Fruit fly (Drosophila melanogaster) whole organism, wandering third instar larva: Measurements from ENCODE around the gene CG42327.

Experiments
- Abd-B ChIP-seq: fragments of >200 bp; optimal IDR thresholded peaks from 2 replicates; lab custom pipeline; 2017; ENCODE audit warnings: missing biosample characterization, missing genetic modification characterization
- CG32264 ChIP-seq: fragments of 200-800 bp; sonication (Bioruptor generic); optimal IDR thresholded peaks from 2 replicates; lab custom pipeline; 2016; ENCODE audit warnings: missing biosample characterization, missing genetic modification characterization
- CG9705 ChIP-seq: fragments of 200-800 bp; sonication (Bioruptor generic); optimal IDR thresholded peaks from 2 replicates; lab custom pipeline; 2018; ENCODE audit warnings: missing biosample characterization, mild to moderate bottlenecking, missing genetic modification characterization
- CrebA ChIP-seq: fragments of 200-800 bp; sonication (Bioruptor generic); optimal IDR thresholded peaks from 2 replicates; lab custom pipeline; 2016; ENCODE audit warnings: missing biosample characterization, mild to moderate bottlenecking, missing genetic modification characterization, borderline replicate concordance
- Dfd ChIP-seq: fragments of >200 bp; optimal IDR thresholded peaks from 2 replicates; lab custom pipeline; 2017; ENCODE audit warnings: missing biosample characterization, missing genetic modification characterization
- Dif ChIP-seq: fragments of 200-275, 200-300 bp; sonication (Bioruptor generic); optimal IDR thresholded peaks from 2 replicates; lab custom pipeline; 2018; ENCODE audit warnings: missing biosample characterization, missing genetic modification characterization; ENCODE audit not compliant: partially characterized antibody
- GATAd ChIP-seq: sonication (Bioruptor generic); optimal IDR thresholded peaks from 2 replicates; lab custom pipeline; 2016; ENCODE audit warnings: missing biosample characterization, missing genetic modification characterization
- HLH106 ChIP-seq: fragments of 200-800 bp; optimal IDR thresholded peaks from 3 replicates; lab custom pipeline; 2019; ENCODE audit warnings: missing biosample characterization, mild to moderate bottlenecking, missing genetic modification characterization, moderate library complexity
- Hnf4 ChIP-seq: fragments of 200-800 bp; sonication (Bioruptor generic); optimal IDR thresholded peaks from 2 replicates; lab custom pipeline; 2016; ENCODE audit warnings: missing biosample characterization, mild to moderate bottlenecking, missing genetic modification characterization
- Hr78 ChIP-seq: fragments of >200 bp; optimal IDR thresholded peaks from 2 replicates; lab custom pipeline; 2017; ENCODE audit warnings: missing biosample characterization, missing genetic modification characterization
- Hr83 ChIP-seq: fragments of 200-300 bp; sonication (Bioruptor generic); optimal IDR thresholded peaks from 2 replicates; lab custom pipeline; 2016; ENCODE audit warnings: missing biosample characterization, mild to moderate bottlenecking, missing genetic modification characterization, moderate library complexity; ENCODE audit not compliant: poor library complexity, severe bottlenecking
- Jra ChIP-seq: sonication (Bioruptor generic); optimal IDR thresholded peaks from 2 replicates; lab custom pipeline; 2016; ENCODE audit warnings: missing biosample characterization, missing genetic modification characterization
- Mio ChIP-seq: sonication (Bioruptor generic); optimal IDR thresholded peaks from 2 replicates; lab custom pipeline; 2016; ENCODE audit warnings: missing biosample characterization, missing genetic modification characterization
- Myc ChIP-seq: fragments of >200 bp; optimal IDR thresholded peaks from 2 replicates; lab custom pipeline; 2017
- N ChIP-seq: fragments of >200 bp; optimal IDR thresholded peaks from 2 replicates; lab custom pipeline; 2018; ENCODE audit warnings: missing biosample characterization, missing external identifiers, missing genetic modification characterization
- OdsH ChIP-seq: fragments of 200-800 bp; sonication (Bioruptor generic); optimal IDR thresholded peaks from 2 replicates; lab custom pipeline; 2016; ENCODE audit warnings: missing biosample characterization, mild to moderate bottlenecking, missing genetic modification characterization
- Rel ChIP-seq, 2 experiments: fragments of 200-800 bp; sonication (Bioruptor generic) in 1 of 2; optimal IDR thresholded peaks; 2 replicates in 1 of 2; 3 replicates in 1 of 2; lab custom pipeline; 2016 to 2019; ENCODE audit warnings: mild to moderate bottlenecking in 2 of 2, missing biosample characterization in 2 of 2, missing genetic modification characterization in 2 of 2, moderate library complexity in 1 of 2
- Sp1 ChIP-seq: fragments of 200-800 bp; sonication (Bioruptor generic); optimal IDR thresholded peaks from 3 replicates; lab custom pipeline; 2019; ENCODE audit warnings: missing biosample characterization, mild to moderate bottlenecking, missing genetic modification characterization, moderate library complexity
- Vsx2 ChIP-seq: fragments of 200-300, 225-300 bp; sonication (Bioruptor generic); optimal IDR thresholded peaks from 2 replicates; lab custom pipeline; 2018; ENCODE audit warnings: missing biosample characterization, missing genetic modification characterization; ENCODE audit not compliant: partially characterized antibody
- br ChIP-seq: fragments of 200-800 bp; sonication (Bioruptor generic); optimal IDR thresholded peaks from 2 replicates; lab custom pipeline; 2016; ENCODE audit warnings: missing biosample characterization, missing genetic modification characterization
- brk ChIP-seq: fragments of 200-800 bp; sonication (Bioruptor generic); optimal IDR thresholded peaks from 2 replicates; lab custom pipeline; 2016; ENCODE audit warnings: missing biosample characterization, mild to moderate bottlenecking, missing genetic modification characterization
- dl ChIP-seq, 2 experiments: fragments of 175-275, 200-275 bp in 1 of 2; fragments of 200-275 bp in 1 of 2; sonication (Bioruptor generic); optimal IDR thresholded peaks; lab custom pipeline; 2018; ENCODE audit warnings: mild to moderate bottlenecking in 2 of 2, missing biosample characterization in 2 of 2, missing genetic modification characterization in 2 of 2, moderate library complexity in 2 of 2; ENCODE audit not compliant: partially characterized antibody in 2 of 2, insufficient read depth in 1 of 2
- dmrt93B ChIP-seq: fragments of 200-800 bp; sonication (Bioruptor generic); optimal IDR thresholded peaks from 2 replicates; lab custom pipeline; 2018; ENCODE audit warnings: missing biosample characterization, mild to moderate bottlenecking, missing genetic modification characterization
- dsf ChIP-seq: sonication (Bioruptor generic); optimal IDR thresholded peaks from 2 replicates; lab custom pipeline; 2016; ENCODE audit warnings: missing biosample characterization, missing genetic modification characterization, borderline replicate concordance
- ey ChIP-seq: fragments of 200-800 bp; sonication (Bioruptor generic); optimal IDR thresholded peaks from 2 replicates; lab custom pipeline; 2016; ENCODE audit warnings: missing biosample characterization, missing genetic modification characterization
- foxo ChIP-seq, 2 experiments: fragments of 200-800 bp; sonication (Bioruptor generic); optimal IDR thresholded peaks; 2 replicates in 1 of 2; 3 replicates in 1 of 2; lab custom pipeline; 2016 to 2017; ENCODE audit warnings: missing biosample characterization in 2 of 2, missing genetic modification characterization in 2 of 2
- fru ChIP-seq: fragments of 200-800 bp; sonication (Bioruptor generic); optimal IDR thresholded peaks from 3 replicates; lab custom pipeline; 2016; ENCODE audit warnings: missing biosample characterization, mild to moderate bottlenecking, missing genetic modification characterization
- h ChIP-seq: fragments of 200-800 bp; sonication (Bioruptor generic); optimal IDR thresholded peaks from 3 replicates; lab custom pipeline; 2016; ENCODE audit warnings: missing biosample characterization, mild to moderate bottlenecking, missing genetic modification characterization
- jim ChIP-seq: fragments of 175-275, 200-325 bp; sonication (Bioruptor generic); optimal IDR thresholded peaks from 2 replicates; lab custom pipeline; 2016; ENCODE audit warnings: missing biosample characterization, mild to moderate bottlenecking, missing genetic modification characterization
- lola ChIP-seq: fragments of >200 bp; optimal IDR thresholded peaks from 2 replicates; lab custom pipeline; 2017; ENCODE audit warnings: missing biosample characterization, missing genetic modification characterization
- pan ChIP-seq: fragments of >200 bp; optimal IDR thresholded peaks from 2 replicates; lab custom pipeline; 2017
- psq ChIP-seq: fragments of 200-800 bp; sonication (Bioruptor generic); optimal IDR thresholded peaks from 3 replicates; lab custom pipeline; 2017; ENCODE audit warnings: missing biosample characterization, mild to moderate bottlenecking, missing genetic modification characterization, moderate library complexity
- rgr ChIP-seq: fragments of 200-800 bp; sonication (Bioruptor generic); optimal IDR thresholded peaks from 3 replicates; lab custom pipeline; 2016; ENCODE audit warnings: missing biosample characterization, mild to moderate bottlenecking, missing genetic modification characterization
- sage ChIP-seq: fragments of 200-800 bp; sonication (Bioruptor generic); optimal IDR thresholded peaks from 2 replicates; lab custom pipeline; 2016; ENCODE audit warnings: missing biosample characterization, mild to moderate bottlenecking, missing genetic modification characterization
- sv ChIP-seq: fragments of 200-800 bp; sonication (Bioruptor generic); optimal IDR thresholded peaks from 3 replicates; lab custom pipeline; 2016; ENCODE audit warnings: missing biosample characterization, missing genetic modification characterization
- tai ChIP-seq: sonication (Bioruptor generic); optimal IDR thresholded peaks from 2 replicates; lab custom pipeline; 2016; ENCODE audit warnings: missing biosample characterization, missing genetic modification characterization
- usp ChIP-seq: fragments of >200 bp; optimal IDR thresholded peaks from 2 replicates; lab custom pipeline; 2017; ENCODE audit warnings: missing biosample characterization, missing genetic modification characterization
- woc ChIP-seq: sonication (Bioruptor generic); optimal IDR thresholded peaks from 2 replicates; lab custom pipeline; 2016; ENCODE audit warnings: missing biosample characterization, mild to moderate bottlenecking, missing genetic modification characterization

CG42327 gene

DNA sequence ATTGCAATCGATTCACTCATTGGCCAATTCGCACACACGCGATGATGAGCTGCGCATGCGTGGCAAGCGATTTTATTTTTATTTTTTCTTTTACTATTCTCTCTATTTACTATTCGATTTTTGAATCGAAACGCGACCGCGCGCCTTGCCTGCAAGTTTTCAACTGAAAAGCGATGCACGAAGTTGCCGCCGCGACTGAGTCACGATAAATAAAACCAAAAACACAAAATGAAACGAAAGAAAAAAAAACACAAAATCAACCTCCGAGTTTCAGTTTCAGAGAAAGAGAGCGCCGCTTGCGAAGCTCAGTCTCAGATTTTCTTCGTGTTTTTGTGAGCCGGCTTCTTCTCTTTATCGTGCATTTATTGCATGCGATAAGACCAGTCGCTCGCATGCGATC lies 9.1 kb upstream of the CG42327 start:
- TF ChIP-seq br (GFP tag; lab: Kevin White, UChicago) (no peak), Hnf4 (no peak), dl (GFP tag; optimal IDR thresholded peaks at IDR 0.05; lab: Kevin White, UChicago; ENCODE audit: insufficient read depth in 1 of 2, partially characterized antibody in 2 of 2) (peak in 1 of 2 experiments; percentile 8)

DNA sequence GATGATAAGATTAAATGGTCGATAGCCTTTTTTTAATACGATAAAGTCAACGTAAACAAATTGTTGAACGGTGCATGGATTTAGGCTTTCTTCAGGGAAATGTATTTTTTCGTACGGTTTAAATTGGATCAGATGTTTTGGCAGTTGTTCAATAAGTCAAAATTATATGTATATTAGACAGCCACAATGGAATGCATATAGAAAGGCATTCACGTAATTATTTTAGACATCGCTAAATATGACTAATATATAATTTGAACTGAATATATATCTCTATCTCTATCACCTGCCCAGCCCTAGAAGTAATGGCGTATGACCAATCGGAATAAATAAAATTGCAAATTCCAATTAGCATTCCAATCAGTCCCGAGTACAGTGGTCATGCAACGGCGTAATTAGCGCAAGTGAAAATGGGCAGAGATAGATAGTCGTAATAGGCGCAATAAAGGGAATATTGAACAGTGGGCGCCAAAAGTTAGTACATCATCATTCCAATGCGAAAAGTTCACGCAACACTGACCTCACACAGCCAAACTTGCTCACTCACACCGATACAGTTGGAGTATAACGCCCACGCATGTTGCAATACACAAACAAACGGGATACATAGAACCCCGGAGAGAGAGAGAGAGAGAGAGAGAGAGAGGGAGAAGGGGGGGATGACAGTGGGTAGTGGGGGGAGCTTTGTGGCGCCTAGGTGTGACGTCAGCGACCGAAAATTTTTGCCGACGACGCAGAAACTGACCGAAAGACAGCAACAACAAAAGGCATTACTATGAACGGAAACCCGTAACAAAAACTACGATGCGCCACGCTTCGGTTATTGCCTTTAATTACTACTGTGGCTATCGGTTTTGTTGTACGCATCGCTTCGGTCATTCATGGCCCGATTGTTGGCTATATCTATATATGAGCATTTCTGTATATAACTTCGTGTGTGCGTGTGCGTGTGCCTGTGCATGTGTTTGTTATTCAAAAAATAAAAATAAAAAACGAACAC lies 7.3 kb upstream of the CG42327 start:
- TF ChIP-seq CG32264 (no peak), GATAd (no peak), sage (peak; percentile 13), tai (GFP tag; lab: Kevin White, UChicago) (peak; percentile 22)

DNA sequence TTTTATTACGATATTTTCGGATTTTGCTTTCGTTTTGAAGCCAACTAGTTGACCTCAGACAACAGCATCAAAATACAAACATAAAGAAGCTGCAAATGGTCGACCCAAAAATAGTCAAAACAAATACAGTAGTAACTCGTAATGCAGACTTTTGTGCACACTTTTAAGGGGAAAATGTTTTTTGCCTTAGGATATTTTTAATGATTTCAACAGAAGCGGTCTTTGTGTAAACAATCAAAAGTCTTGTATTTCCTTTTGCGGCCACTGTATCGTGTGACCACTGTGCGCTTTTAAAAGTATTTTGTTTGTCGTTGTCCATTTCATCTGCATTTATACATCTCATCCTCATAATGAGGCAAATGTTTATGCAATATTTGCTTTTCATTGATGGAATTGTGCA lies 6.5 kb upstream of the CG42327 start:
- peak; percentile 88 for TF ChIP-seq br (GFP tag; lab: Kevin White, UChicago)
- no peak for TF ChIP-seq jim (GFP tag; lab: Kevin White, UChicago)
- TF ChIP-seq Myc (lab: Kevin White, UChicago) = no peak
- TF ChIP-seq sage = peak; percentile 52
- TF ChIP-seq dsf (GFP tag; lab: Kevin White, UChicago) = peak; percentile 31
- TF ChIP-seq CrebA = no peak
- TF ChIP-seq ey (GFP tag; lab: Kevin White, UChicago) = peak; percentile 88
- TF ChIP-seq Hnf4 = peak; percentile 90
- no peak for TF ChIP-seq usp (GFP tag; lab: Kevin White, UChicago)
- peak; percentile 29 for TF ChIP-seq CG32264
- TF ChIP-seq GATAd = peak; percentile 15
- peak; percentile 98 for TF ChIP-seq sv (GFP tag; lab: Kevin White, UChicago)
- TF ChIP-seq tai (GFP tag; lab: Kevin White, UChicago) = peak; percentile 88
- peak; percentile 58 for TF ChIP-seq Rel (GFP tag; optimal IDR thresholded peaks at IDR 0.05; lab: Kevin White, UChicago)
- TF ChIP-seq Rel (tag; optimal IDR thresholded peaks at IDR 0.05; lab: Kevin White, UChicago) = no peak
- TF ChIP-seq Dif (GFP tag; lab: Kevin White, UChicago) = no peak
- peak; percentile 62 for TF ChIP-seq woc (GFP tag; lab: Kevin White, UChicago)
- TF ChIP-seq Hr78 (GFP tag; lab: Kevin White, UChicago) = no peak
- peak; percentile 86 for TF ChIP-seq HLH106 (tag; lab: Kevin White, UChicago)
- no peak for TF ChIP-seq dl (GFP tag; optimal IDR thresholded peaks at IDR 0.05; lab: Kevin White, UChicago; ENCODE audit: insufficient read depth in 1 of 2, partially characterized antibody in 2 of 2)
- peak; percentile 71 for TF ChIP-seq psq (GFP tag; lab: Kevin White, UChicago)
- TF ChIP-seq rgr = peak; percentile 88
- no peak for TF ChIP-seq Abd-B (GFP tag; lab: Kevin White, UChicago)
- peak; percentile 55 for TF ChIP-seq brk (GFP tag; lab: Kevin White, UChicago)
- peak; percentile 79 for TF ChIP-seq Sp1 (GFP tag; lab: Kevin White, UChicago)
- TF ChIP-seq Dfd (GFP tag; lab: Kevin White, UChicago) = no peak
- peak; percentile 74 for TF ChIP-seq Jra (GFP tag; lab: Kevin White, UChicago)
- TF ChIP-seq CG9705 (GFP tag; lab: Kevin White, UChicago) = peak; percentile 63
- peak; percentile 87 for TF ChIP-seq OdsH (GFP tag; lab: Kevin White, UChicago)
- peak; percentile 65 for TF ChIP-seq Hr83 (GFP tag; lab: Kevin White, UChicago)
- peak; percentile 88 for TF ChIP-seq h (GFP tag; lab: Kevin White, UChicago)
- peak; percentile 56 to 90 for TF ChIP-seq foxo (GFP tag; optimal IDR thresholded peaks at IDR 0.05; lab: Kevin White, UChicago)
- no peak for TF ChIP-seq lola (GFP tag; lab: Kevin White, UChicago)
- TF ChIP-seq pan (lab: Kevin White, UChicago) = no peak
- TF ChIP-seq fru (GFP tag; lab: Kevin White, UChicago) = peak; percentile 79
- TF ChIP-seq Vsx2 (GFP tag; lab: Kevin White, UChicago) = no peak
- TF ChIP-seq dmrt93B (GFP tag; lab: Kevin White, UChicago) = peak; percentile 73
- TF ChIP-seq Mio (GFP tag; lab: Kevin White, UChicago) = no peak
- TF ChIP-seq N (GFP tag; lab: Kevin White, UChicago) = no peak
